Worm (Caenorhabditis elegans) whole organism, mixed stage, embryonic: ENCODE results near the gene tag-340.

Source experiments
- ceh-83 ChIP-seq: fragments of 200-800 bp; sonication (Bioruptor generic); optimal IDR thresholded peaks from 2 replicates; lab custom pipeline; 2018; ENCODE audit warnings: mild to moderate bottlenecking, missing genetic modification characterization, missing compliant biosample characterization
- elt-1 ChIP-seq: sonication (generic microtip); optimal IDR thresholded peaks from 2 replicates; lab custom pipeline; 2017; ENCODE audit warnings: missing genetic modification characterization, mild to moderate bottlenecking, missing compliant biosample characterization, antibody characterized with exemption, moderate library complexity, borderline replicate concordance; ENCODE audit not compliant: insufficient read depth
- elt-3 ChIP-seq: fragments of 150-350 bp; optimal IDR thresholded peaks from 2 replicates; lab custom pipeline; 2014; ENCODE audit warnings: missing biosample characterization, missing genetic modification characterization
- lsy-2 ChIP-seq: fragments of 150-350 bp; optimal IDR thresholded peaks from 2 replicates; lab custom pipeline; 2014; ENCODE audit warnings: missing biosample characterization, missing genetic modification characterization
- nhr-2 ChIP-seq: fragments of 150-350 bp; optimal IDR thresholded peaks from 2 replicates; lab custom pipeline; 2014; ENCODE audit warnings: missing biosample characterization, missing genetic modification characterization
- unc-62 ChIP-seq: fragments of 150-350 bp; optimal IDR thresholded peaks from 2 replicates; lab custom pipeline; 2014; ENCODE audit warnings: missing biosample characterization, missing genetic modification reagents, missing genetic modification characterization
- ztf-11 ChIP-seq: fragments of 150-350 bp; optimal IDR thresholded peaks from 2 replicates; lab custom pipeline; 2014; ENCODE audit warnings: missing biosample characterization, missing genetic modification characterization

- TF ChIP-seq lsy-2 (tag; lab: Kevin White, UChicago) (no peak), elt-3 (tag; lab: Kevin White, UChicago) (no peak), unc-62 (GFP tag; lab: Kevin White, UChicago) (no peak), ztf-11 (tag; lab: Kevin White, UChicago) (no peak), elt-1 (tag; lab: Kevin White, UChicago) (no peak), ceh-83 (GFP tag; lab: Kevin White, UChicago) (no peak), nhr-2 (tag; lab: Kevin White, UChicago) (no peak)
These were observed 33.5 kb upstream of the tag-340 start, which contains the start of gene C35D10.17 for ce11 chrIII:4866762-4867161.
